Fruit fly (Drosophila melanogaster) whole organism, prepupa: ENCODE measurements around the gene TSG101.

Experiments
- Blimp-1 ChIP-seq: fragments of 200-800 bp; sonication (Bioruptor generic); optimal IDR thresholded peaks from 3 replicates; lab custom pipeline; 2017; ENCODE audit warnings: missing biosample characterization, missing genetic modification characterization, mild to moderate bottlenecking, moderate library complexity, missing genetic modification reagents
- CG10631 ChIP-seq: fragments of 200-800 bp; sonication (Bioruptor generic); optimal IDR thresholded peaks from 2 replicates; lab custom pipeline; 2016; ENCODE audit warnings: missing biosample characterization, missing genetic modification characterization
- CG11762 ChIP-seq: fragments of 200-800 bp; sonication (Bioruptor generic); optimal IDR thresholded peaks from 3 replicates; lab custom pipeline; 2016; ENCODE audit warnings: missing biosample characterization, missing genetic modification characterization; ENCODE audit not compliant: insufficient read depth
- CG1621 ChIP-seq: fragments of 200-800 bp; sonication (Bioruptor generic); optimal IDR thresholded peaks from 3 replicates; lab custom pipeline; 2018; ENCODE audit warnings: missing biosample characterization, mild to moderate bottlenecking, missing genetic modification characterization
- CG16779 ChIP-seq: fragments of 200-800 bp; sonication (Bioruptor generic); optimal IDR thresholded peaks from 3 replicates; lab custom pipeline; 2017; ENCODE audit warnings: missing biosample characterization, mild to moderate bottlenecking, missing genetic modification characterization
- CG3032 ChIP-seq: fragments of 200-800 bp; optimal IDR thresholded peaks from 2 replicates; lab custom pipeline; 2019; ENCODE audit warnings: missing biosample characterization, mild to moderate bottlenecking, missing genetic modification characterization, moderate library complexity
- CG31627 ChIP-seq: fragments of 200-800 bp; sonication (Bioruptor generic); optimal IDR thresholded peaks from 3 replicates; lab custom pipeline; 2016; ENCODE audit warnings: missing biosample characterization, missing genetic modification characterization
- CG32006 ChIP-seq: fragments of 200-800 bp; sonication (Bioruptor generic); optimal IDR thresholded peaks from 3 replicates; lab custom pipeline; 2017; ENCODE audit warnings: missing biosample characterization, mild to moderate bottlenecking, missing genetic modification characterization
- CG34406 ChIP-seq: fragments of 200-800 bp; sonication (Bioruptor generic); optimal IDR thresholded peaks from 3 replicates; lab custom pipeline; 2016; ENCODE audit warnings: missing biosample characterization, missing genetic modification characterization
- CG3919 ChIP-seq: fragments of 200-800 bp; sonication (Bioruptor generic); optimal IDR thresholded peaks from 3 replicates; lab custom pipeline; 2016; ENCODE audit warnings: missing biosample characterization, missing genetic modification characterization
- CG4318 ChIP-seq: fragments of 200-800 bp; sonication (Bioruptor generic); optimal IDR thresholded peaks from 3 replicates; lab custom pipeline; 2017; ENCODE audit warnings: missing biosample characterization, mild to moderate bottlenecking, missing genetic modification characterization
- CG6276 ChIP-seq: fragments of 200-800 bp; sonication (Bioruptor generic); optimal IDR thresholded peaks from 2 replicates; lab custom pipeline; 2017; ENCODE audit warnings: missing biosample characterization, mild to moderate bottlenecking, missing genetic modification characterization
- CG6808 ChIP-seq: fragments of 200-800 bp; sonication (Bioruptor generic); optimal IDR thresholded peaks from 3 replicates; lab custom pipeline; 2017; ENCODE audit warnings: missing biosample characterization, missing genetic modification characterization, mild to moderate bottlenecking, moderate library complexity, missing genetic modification reagents
- CG7368 ChIP-seq: fragments of 200-800 bp; sonication (Bioruptor generic); optimal IDR thresholded peaks from 3 replicates; lab custom pipeline; 2016; ENCODE audit warnings: missing biosample characterization, missing genetic modification characterization
- CG8632 ChIP-seq: fragments of 200-800 bp; sonication (Bioruptor generic); optimal IDR thresholded peaks from 3 replicates; lab custom pipeline; 2016; ENCODE audit warnings: missing biosample characterization, missing genetic modification characterization
- Eip75B ChIP-seq: fragments of 200-800 bp; sonication (Bioruptor generic); optimal IDR thresholded peaks from 3 replicates; lab custom pipeline; 2016; ENCODE audit warnings: missing biosample characterization, missing genetic modification characterization
- Eip78C ChIP-seq: fragments of 200-800 bp; sonication (Bioruptor generic); peaks from one replicate; lab custom pipeline; 2016; ENCODE audit warnings: missing biosample characterization, missing genetic modification characterization
- Eip93F ChIP-seq: fragments of 200-800 bp; sonication (Bioruptor generic); optimal IDR thresholded peaks from 2 replicates; lab custom pipeline; 2016; ENCODE audit warnings: missing biosample characterization, mild to moderate bottlenecking, missing genetic modification characterization
- Ets21C ChIP-seq: fragments of 200-800 bp; sonication (Bioruptor generic); optimal IDR thresholded peaks from 3 replicates; lab custom pipeline; 2016; ENCODE audit warnings: missing biosample characterization, missing genetic modification characterization
- Gug ChIP-seq: fragments of 200-800 bp; sonication (Bioruptor generic); IDR thresholded peaks from 2 replicates; pipeline ENCODE4 v1.3.6; 2022; ENCODE audit warnings: missing biosample characterization, missing genetic modification characterization
- Hr38 ChIP-seq: sonication (Bioruptor generic); optimal IDR thresholded peaks from 2 replicates; lab custom pipeline; 2016; ENCODE audit warnings: missing biosample characterization, missing genetic modification characterization
- Lpt ChIP-seq: fragments of 200-800 bp; sonication (Bioruptor generic); optimal IDR thresholded peaks from 3 replicates; lab custom pipeline; 2016; ENCODE audit warnings: missing biosample characterization, missing genetic modification characterization
- OdsH ChIP-seq: fragments of 200-800 bp; sonication (Bioruptor generic); optimal IDR thresholded peaks from 3 replicates; lab custom pipeline; 2016; ENCODE audit warnings: missing biosample characterization, missing genetic modification characterization
- Sox102F ChIP-seq: fragments of 200-800 bp; sonication (Bioruptor generic); optimal IDR thresholded peaks from 2 replicates; lab custom pipeline; 2016; ENCODE audit warnings: missing biosample characterization, mild to moderate bottlenecking, missing genetic modification characterization
- achi ChIP-seq: fragments of 200-800 bp; sonication (Bioruptor generic); optimal IDR thresholded peaks from 3 replicates; lab custom pipeline; 2016; ENCODE audit warnings: missing biosample characterization, missing genetic modification characterization
- cyc ChIP-seq: fragments of 200-800 bp; sonication (Bioruptor generic); optimal IDR thresholded peaks from 3 replicates; lab custom pipeline; 2016; ENCODE audit warnings: missing biosample characterization, missing genetic modification characterization
- dsx ChIP-seq: fragments of 200-800 bp; optimal IDR thresholded peaks from 3 replicates; lab custom pipeline; 2019; ENCODE audit warnings: missing biosample characterization, mild to moderate bottlenecking, missing genetic modification characterization, moderate library complexity; ENCODE audit not compliant: poor library complexity, severe bottlenecking
- esn ChIP-seq: fragments of 200-800 bp; sonication (Bioruptor generic); optimal IDR thresholded peaks from 2 replicates; lab custom pipeline; 2016; ENCODE audit warnings: missing biosample characterization, mild to moderate bottlenecking, missing genetic modification characterization, moderate library complexity
- fd59A ChIP-seq: fragments of 200-800 bp; sonication (Bioruptor generic); optimal IDR thresholded peaks from 2 replicates; lab custom pipeline; 2017; ENCODE audit warnings: missing biosample characterization, mild to moderate bottlenecking, missing genetic modification characterization, missing genetic modification reagents
- fd85E ChIP-seq: fragments of 200-800 bp; sonication (Bioruptor generic); optimal IDR thresholded peaks from 3 replicates; lab custom pipeline; 2016; ENCODE audit warnings: missing biosample characterization, missing genetic modification characterization
- pdm3 ChIP-seq: fragments of 200-800 bp; sonication (Bioruptor generic); optimal IDR thresholded peaks from 3 replicates; lab custom pipeline; 2016; ENCODE audit warnings: missing biosample characterization, missing genetic modification characterization
- spab ChIP-seq: fragments of 200-800 bp; sonication (Bioruptor generic); optimal IDR thresholded peaks from 2 replicates; lab custom pipeline; 2017; ENCODE audit warnings: missing biosample characterization, mild to moderate bottlenecking, missing genetic modification characterization, missing genetic modification reagents
- ss ChIP-seq, 2 experiments: fragments of 200-800 bp; sonication (Bioruptor generic); optimal IDR thresholded peaks; 2 replicates in 1 of 2; 3 replicates in 1 of 2; lab custom pipeline; 2017 to 2018; ENCODE audit warnings: mild to moderate bottlenecking in 2 of 2, missing biosample characterization in 2 of 2, missing genetic modification characterization in 2 of 2, moderate library complexity in 1 of 2
- svp ChIP-seq: fragments of 200-800 bp; sonication (Bioruptor generic); peaks from one replicate; lab custom pipeline; 2016; ENCODE audit warnings: missing biosample characterization, missing genetic modification characterization
- vri ChIP-seq: fragments of 200-800 bp; sonication (Bioruptor generic); optimal IDR thresholded peaks from 3 replicates; lab custom pipeline; 2016; ENCODE audit warnings: missing biosample characterization, mild to moderate bottlenecking, missing genetic modification characterization

Gene TSG101

dm6 chr3L:16828967-16829366 lies 13.1 kb upstream of the TSG101 start, which contains the start of gene CG13024:
Gene CG13024 (minus strand): TSS chr3L:16829074.
- no peak for TF ChIP-seq Hr38 (GFP tag; lab: Kevin White, UChicago)
- TF ChIP-seq CG32006, result no peak
- TF ChIP-seq Blimp-1 (GFP tag; lab: Kevin White, UChicago), result no peak
- TF ChIP-seq Eip75B (GFP tag; lab: Kevin White, UChicago), result no peak
- TF ChIP-seq fd59A (GFP tag; lab: Kevin White, UChicago), result no peak
- no peak for TF ChIP-seq Gug (GFP tag; lab: Robert Waterston, UW)
- no peak for TF ChIP-seq CG8632 (GFP tag; lab: Kevin White, UChicago)
- no peak for TF ChIP-seq OdsH
- TF ChIP-seq fd85E, result no peak
- no peak for TF ChIP-seq pdm3 (GFP tag; lab: Kevin White, UChicago)
- no peak for TF ChIP-seq vri (GFP tag; lab: Kevin White, UChicago)
- no peak for TF ChIP-seq CG4318 (GFP tag; lab: Kevin White, UChicago)

dm6 chr3L:16829983-16830382 lies 12.1 kb upstream of the TSG101 start:
- TF ChIP-seq achi, result no peak
- TF ChIP-seq Ets21C, result no peak
- TF ChIP-seq Eip75B (GFP tag; lab: Kevin White, UChicago), result peak; percentile 27
- TF ChIP-seq Blimp-1 (GFP tag; lab: Kevin White, UChicago), result peak; percentile 34

dm6 chr3L:16836732-16837131 lies 5.4 kb upstream of the TSG101 start:
- no peak for TF ChIP-seq CG7368 (GFP tag; lab: Kevin White, UChicago)
- no peak for TF ChIP-seq ss (GFP tag; optimal IDR thresholded peaks at IDR 0.05; lab: Kevin White, UChicago)
- no peak for TF ChIP-seq CG6276 (GFP tag; lab: Kevin White, UChicago)
- TF ChIP-seq CG10631 (GFP tag; lab: Kevin White, UChicago), result no peak
- no peak for TF ChIP-seq CG4318 (GFP tag; lab: Kevin White, UChicago)
- TF ChIP-seq Lpt, result no peak
- no peak for TF ChIP-seq Gug (GFP tag; lab: Robert Waterston, UW)
- no peak for TF ChIP-seq Ets21C
- TF ChIP-seq esn (GFP tag; lab: Kevin White, UChicago), result no peak
- no peak for TF ChIP-seq CG3919 (GFP tag; lab: Kevin White, UChicago)
- TF ChIP-seq CG1621 (tag; lab: Kevin White, UChicago), result no peak
- no peak for TF ChIP-seq OdsH
- TF ChIP-seq CG31627 (GFP tag; lab: Kevin White, UChicago), result no peak
- no peak for TF ChIP-seq CG34406 (GFP tag; lab: Kevin White, UChicago)
- no peak for TF ChIP-seq cyc (GFP tag; lab: Kevin White, UChicago)
- TF ChIP-seq CG6808, result no peak
- TF ChIP-seq CG16779, result no peak
- TF ChIP-seq svp (GFP tag; lab: Kevin White, UChicago), result no peak
- no peak for TF ChIP-seq Sox102F (GFP tag; lab: Kevin White, UChicago)

dm6 chr3L:16840540-16840939 lies 1.6 kb upstream of the TSG101 start:
- peak; percentile 66 for TF ChIP-seq Eip78C (GFP tag; lab: Kevin White, UChicago)
- TF ChIP-seq CG11762 (GFP tag; lab: Kevin White, UChicago), result no peak
- no peak for TF ChIP-seq dsx
- TF ChIP-seq CG8632 (GFP tag; lab: Kevin White, UChicago), result peak; percentile 3
- peak; percentile 5 for TF ChIP-seq CG6808
- TF ChIP-seq ss (GFP tag; optimal IDR thresholded peaks at IDR 0.05; lab: Kevin White, UChicago), result peak in 1 of 2 experiments; percentile 22
- TF ChIP-seq pdm3 (GFP tag; lab: Kevin White, UChicago), result peak; percentile 7
- TF ChIP-seq CG3032, result peak; percentile 5
- TF ChIP-seq spab (GFP tag; lab: Kevin White, UChicago), result peak; percentile 16

dm6 chr3L:16842952-16843351 lies 858 bp downstream of the TSG101 start:
- no peak for TF ChIP-seq Eip93F
